Fruit fly (Drosophila melanogaster) whole organism, embryonic: ENCODE measurements around the gene CG7548.

Source experiments
- B-H2 ChIP-seq: fragments of 200-800 bp; sonication (Bioruptor generic); optimal IDR thresholded peaks from 2 replicates; lab custom pipeline; 2018; ENCODE audit warnings: missing biosample characterization, mild to moderate bottlenecking, missing genetic modification characterization
- Blimp-1 ChIP-seq: fragments of 200-800 bp; sonication (Bioruptor generic); optimal IDR thresholded peaks from 3 replicates; lab custom pipeline; 2018; ENCODE audit warnings: missing biosample characterization, missing genetic modification characterization, mild to moderate bottlenecking, moderate library complexity, missing genetic modification reagents
- C15 ChIP-seq: fragments of 200-800 bp; sonication (Bioruptor generic); IDR thresholded peaks from 3 replicates; pipeline ENCODE4 v1.3.6; 2022; ENCODE audit warnings: missing biosample characterization, missing genetic modification characterization
- CG10147 ChIP-seq: fragments of 200-800 bp; sonication (Bioruptor generic); optimal IDR thresholded peaks from 2 replicates; lab custom pipeline; 2019; ENCODE audit warnings: missing biosample characterization, mild to moderate bottlenecking, missing genetic modification characterization, moderate library complexity
- CG10366 ChIP-seq: fragments of 200-800 bp; sonication (Bioruptor generic); IDR thresholded peaks from 2 replicates; pipeline ENCODE4 v1.3.6; 2022; ENCODE audit warnings: missing biosample characterization, missing genetic modification characterization
- CG11093 ChIP-seq: fragments of 200-800 bp; sonication (Bioruptor generic); IDR thresholded peaks from 3 replicates; pipeline ENCODE4 v1.3.6; 2022; ENCODE audit warnings: missing biosample characterization, missing genetic modification characterization
- CG12155 ChIP-seq: fragments of 200-800 bp; sonication (Bioruptor generic); optimal IDR thresholded peaks from 3 replicates; lab custom pipeline; 2016; ENCODE audit warnings: missing biosample characterization, missing genetic modification characterization
- CG12659 ChIP-seq: fragments of 200-800 bp; sonication (Bioruptor generic); optimal IDR thresholded peaks from 3 replicates; lab custom pipeline; 2017; ENCODE audit warnings: mild to moderate bottlenecking, missing biosample characterization, missing genetic modification reagents, missing genetic modification characterization
- CG13296 ChIP-seq: fragments of 200-800 bp; sonication (Bioruptor generic); optimal IDR thresholded peaks from 3 replicates; lab custom pipeline; 2018; ENCODE audit warnings: missing biosample characterization, mild to moderate bottlenecking, missing genetic modification characterization
- CG18619 ChIP-seq: fragments of 200-800 bp; sonication (Bioruptor generic); optimal IDR thresholded peaks from 3 replicates; lab custom pipeline; 2017; ENCODE audit warnings: missing biosample characterization, mild to moderate bottlenecking, missing genetic modification characterization
- CG2678 ChIP-seq: fragments of 200-800 bp; sonication (Bioruptor generic); optimal IDR thresholded peaks from 3 replicates; lab custom pipeline; 2019; ENCODE audit warnings: missing biosample characterization, mild to moderate bottlenecking, missing genetic modification characterization, moderate library complexity
- CG3838 ChIP-seq: fragments of 200-800 bp; sonication (Bioruptor generic); optimal IDR thresholded peaks from 3 replicates; lab custom pipeline; 2016; ENCODE audit warnings: missing biosample characterization, missing genetic modification characterization
- CG4424 ChIP-seq: fragments of 200-800 bp; sonication (Bioruptor generic); optimal IDR thresholded peaks from 3 replicates; lab custom pipeline; 2016; ENCODE audit warnings: missing biosample characterization, missing genetic modification characterization
- CG6654 ChIP-seq: fragments of 200-800 bp; sonication (Bioruptor generic); optimal IDR thresholded peaks from 2 replicates; lab custom pipeline; 2017; ENCODE audit warnings: missing biosample characterization, mild to moderate bottlenecking, missing genetic modification characterization
- CG8290 ChIP-seq, 3 experiments: fragments of 200-800 bp; sonication (Bioruptor generic); optimal IDR thresholded peaks; 2 replicates each; lab custom pipeline; 2016 to 2019; ENCODE audit warnings: missing biosample characterization in 3 of 3, missing genetic modification characterization in 3 of 3, mild to moderate bottlenecking in 2 of 3, moderate library complexity in 1 of 3
- CG8924 ChIP-seq: fragments of 200-800 bp; optimal IDR thresholded peaks from 3 replicates; lab custom pipeline; 2019; ENCODE audit warnings: missing biosample characterization, mild to moderate bottlenecking, missing genetic modification characterization, moderate library complexity
- CkIIα-i1 ChIP-seq: fragments of 200-800 bp; sonication (Bioruptor generic); IDR thresholded peaks from 2 replicates; pipeline ENCODE4 v1.3.6; 2022; ENCODE audit warnings: missing biosample characterization, missing genetic modification characterization
- D19B ChIP-seq: fragments of 200-800 bp; sonication (Bioruptor generic); optimal IDR thresholded peaks from 2 replicates; lab custom pipeline; 2017; ENCODE audit warnings: missing biosample characterization, mild to moderate bottlenecking, missing genetic modification characterization
- Hr78 ChIP-seq, 2 experiments: fragments of 200-800 bp in 1 of 2; fragments of >200 bp in 1 of 2; sonication (Bioruptor generic) in 1 of 2; optimal IDR thresholded peaks; 2 replicates each; lab custom pipeline; 2017 to 2019; ENCODE audit warnings: missing biosample characterization in 2 of 2, missing genetic modification characterization in 2 of 2, mild to moderate bottlenecking in 1 of 2, moderate library complexity in 1 of 2
- Lim3 ChIP-seq: fragments of 200-800 bp; sonication (Bioruptor generic); IDR thresholded peaks from 2 replicates; pipeline ENCODE4 v1.3.6; 2022; ENCODE audit warnings: missing biosample characterization, missing genetic modification characterization
- Mes4 ChIP-seq: fragments of 200-800 bp; sonication (Bioruptor generic); optimal IDR thresholded peaks from 2 replicates; lab custom pipeline; 2016; ENCODE audit warnings: missing biosample characterization, missing genetic modification characterization
- Nf-YB ChIP-seq: fragments of 200-800 bp; sonication (Bioruptor generic); optimal IDR thresholded peaks from 3 replicates; lab custom pipeline; 2019; ENCODE audit warnings: missing biosample characterization, mild to moderate bottlenecking, missing genetic modification characterization, moderate library complexity
- NfI ChIP-seq: fragments of 200-800 bp; sonication (Bioruptor generic); optimal IDR thresholded peaks from 3 replicates; lab custom pipeline; 2018; ENCODE audit warnings: missing biosample characterization, mild to moderate bottlenecking, missing genetic modification characterization, moderate library complexity
- Optix ChIP-seq: fragments of 200-800 bp; sonication (Bioruptor generic); IDR thresholded peaks from 3 replicates; pipeline ENCODE4 v1.3.6; 2022; ENCODE audit warnings: missing biosample characterization, missing genetic modification characterization
- Poxn ChIP-seq: fragments of 200-800 bp; sonication (Bioruptor generic); IDR thresholded peaks from 2 replicates; pipeline ENCODE4 v1.3.6; 2022; ENCODE audit warnings: missing biosample characterization, missing genetic modification characterization
- btn ChIP-seq: fragments of 200-800 bp; sonication (Bioruptor generic); optimal IDR thresholded peaks from 2 replicates; lab custom pipeline; 2016; ENCODE audit warnings: missing biosample characterization, missing genetic modification characterization
- chm ChIP-seq: fragments of 200-800 bp; sonication (Bioruptor generic); IDR thresholded peaks from 2 replicates; pipeline ENCODE4 v1.3.6; 2022; ENCODE audit warnings: missing biosample characterization, missing genetic modification characterization
- crc ChIP-seq: fragments of 200-800 bp; sonication (Bioruptor generic); optimal IDR thresholded peaks from 2 replicates; lab custom pipeline; 2016; ENCODE audit warnings: missing biosample characterization, missing genetic modification characterization
- crol ChIP-seq: fragments of 200-800 bp; sonication (Bioruptor generic); IDR thresholded peaks from 2 replicates; pipeline ENCODE4 v1.3.6; 2022; ENCODE audit warnings: missing biosample characterization, missing genetic modification characterization
- dmrt99B ChIP-seq: fragments of 200-800 bp; sonication (Bioruptor generic); optimal IDR thresholded peaks from 2 replicates; lab custom pipeline; 2018; ENCODE audit warnings: missing biosample characterization, mild to moderate bottlenecking, missing genetic modification characterization, moderate library complexity
- eve ChIP-seq, 2 experiments: fragments of >200 bp; optimal IDR thresholded peaks; 2 replicates each; lab custom pipeline; 2017; ENCODE audit warnings: missing biosample characterization in 2 of 2, missing genetic modification characterization in 2 of 2
- ewg ChIP-seq: fragments of 200-800 bp; sonication (Bioruptor generic); optimal IDR thresholded peaks from 3 replicates; lab custom pipeline; 2017; ENCODE audit warnings: mild to moderate bottlenecking, missing biosample characterization, missing genetic modification reagents, missing genetic modification characterization
- fru ChIP-seq: fragments of >200 bp; optimal IDR thresholded peaks from 2 replicates; lab custom pipeline; 2017
- ham ChIP-seq: fragments of 200-800 bp; sonication (Bioruptor generic); IDR thresholded peaks from 2 replicates; pipeline ENCODE4 v1.3.6; 2022; ENCODE audit warnings: missing biosample characterization, missing genetic modification characterization
- jumu ChIP-seq: fragments of 200-800 bp; sonication (Bioruptor generic); optimal IDR thresholded peaks from 3 replicates; lab custom pipeline; 2016; ENCODE audit warnings: missing biosample characterization, missing genetic modification characterization
- lmd ChIP-seq: fragments of 200-800 bp; sonication (Bioruptor generic); IDR thresholded peaks from 2 replicates; pipeline ENCODE4 v1.3.6; 2022; ENCODE audit warnings: missing biosample characterization, missing genetic modification characterization
- onecut ChIP-seq: fragments of 200-800 bp; sonication (Bioruptor generic); IDR thresholded peaks from 2 replicates; pipeline ENCODE4 v1.3.6; 2022; ENCODE audit warnings: missing biosample characterization, missing genetic modification characterization
- pan ChIP-seq, 4 experiments: fragments of >200 bp in 3 of 4; fragments of 200-800 bp in 1 of 4; sonication (Bioruptor generic) in 1 of 4; optimal IDR thresholded peaks in 3 of 4; IDR thresholded peaks in 1 of 4; 2 replicates each; pipeline versions ENCODE4 v1.3.6 to Lab custom; 2017 to 2022; ENCODE audit warnings: missing biosample characterization in 2 of 4, missing genetic modification characterization in 2 of 4, mixed read lengths in 1 of 4
- sd ChIP-seq: fragments of 200-800 bp; sonication (Bioruptor generic); optimal IDR thresholded peaks from 3 replicates; lab custom pipeline; 2018; ENCODE audit warnings: missing biosample characterization, mild to moderate bottlenecking, missing genetic modification characterization, moderate library complexity
- sens ChIP-seq: fragments of 200-800 bp; sonication (Bioruptor generic); peaks from one replicate; lab custom pipeline; 2016; ENCODE audit warnings: missing biosample characterization, missing genetic modification characterization
- so ChIP-seq: fragments of 200-800 bp; sonication (Bioruptor generic); IDR thresholded peaks from 3 replicates; pipeline ENCODE4 v1.3.6; 2022; ENCODE audit warnings: missing biosample characterization, missing genetic modification characterization
- sob ChIP-seq: fragments of 200-800 bp; sonication (Bioruptor generic); IDR thresholded peaks from 2 replicates; pipeline ENCODE4 v1.3.6; 2022; ENCODE audit warnings: missing biosample characterization, missing genetic modification characterization
- sug ChIP-seq: fragments of 200-800 bp; optimal IDR thresholded peaks from 2 replicates; lab custom pipeline; 2019; ENCODE audit warnings: missing biosample characterization, mild to moderate bottlenecking, missing genetic modification characterization, moderate library complexity
- toy ChIP-seq: fragments of 200-800 bp; sonication (Bioruptor generic); IDR thresholded peaks from 2 replicates; pipeline ENCODE4 v1.3.6; 2022; ENCODE audit warnings: missing biosample characterization, missing genetic modification characterization
- wdn ChIP-seq: fragments of 200-800 bp; sonication (Bioruptor generic); IDR thresholded peaks from 2 replicates; pipeline ENCODE4 v1.3.6; 2022; ENCODE audit warnings: missing biosample characterization, missing genetic modification characterization

The CG7548 gene

DNA sequence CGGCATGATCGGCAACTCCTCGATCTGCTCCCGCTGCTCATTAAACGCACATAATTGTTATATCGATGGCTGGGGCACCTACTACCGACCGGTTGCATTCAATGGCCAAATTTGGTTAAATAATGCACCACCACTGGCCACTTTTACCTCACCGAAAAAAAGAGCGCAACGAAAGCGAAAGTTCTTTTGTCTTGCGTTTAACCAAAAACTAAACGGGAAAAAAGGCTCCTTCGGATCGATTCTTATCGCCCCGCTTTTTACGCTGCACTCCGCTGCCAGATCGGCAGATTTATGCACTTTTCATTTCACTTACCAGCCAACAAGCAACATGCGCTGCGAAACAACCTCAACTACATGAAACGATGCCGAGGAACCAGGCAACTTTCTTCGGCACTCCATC, 39.5 kb upstream of the CG7548 start:
- TF ChIP-seq dmrt99B (tag; lab: Kevin White, UChicago) (no peak), toy (no peak), eve (GFP tag; optimal IDR thresholded peaks at IDR 0.05; lab: Kevin White, UChicago) (no peak), CG2678 (tag; lab: Kevin White, UChicago) (no peak), C15 (no peak), NfI (GFP tag; lab: Kevin White, UChicago) (no peak), ewg (GFP tag; lab: Kevin White, UChicago) (no peak), fru (lab: Kevin White, UChicago) (no peak), wdn (GFP tag; lab: Robert Waterston, UW) (no peak), Lim3 (GFP tag; lab: Robert Waterston, UW) (no peak), Poxn (GFP tag; lab: Robert Waterston, UW) (no peak), B-H2 (GFP tag; lab: Kevin White, UChicago) (no peak)

DNA sequence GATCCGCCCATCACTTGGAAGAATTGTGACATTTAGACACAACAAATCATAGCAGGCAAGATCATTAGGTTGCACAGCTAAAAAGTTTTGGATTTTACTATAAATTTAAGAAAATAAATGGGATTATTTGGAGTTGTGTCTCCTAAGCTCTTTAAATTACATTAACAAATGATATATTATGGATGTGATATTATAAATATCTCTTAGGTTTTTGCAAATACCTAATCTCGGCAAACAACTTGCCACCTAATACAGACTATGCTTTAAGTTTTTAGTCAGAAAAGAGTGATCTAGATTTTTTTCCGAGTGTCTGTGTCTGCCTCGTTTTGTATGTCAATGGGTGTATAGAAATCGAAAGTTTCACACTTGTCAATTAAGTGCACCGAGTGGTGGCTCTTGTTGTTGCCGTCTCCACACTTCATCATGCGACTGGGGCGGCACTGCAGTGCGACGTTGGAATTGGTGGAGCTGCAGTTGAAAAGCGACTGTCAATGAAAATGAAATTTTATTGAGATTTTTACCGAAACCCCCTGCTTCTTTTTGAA, 38.7 kb upstream of the CG7548 start:
- TF ChIP-seq sens (GFP tag; lab: Kevin White, UChicago) = peak; percentile 17
- TF ChIP-seq CG13296 (GFP tag; lab: Kevin White, UChicago) = no peak
- peak; percentile 70 for TF ChIP-seq Blimp-1 (GFP tag; lab: Kevin White, UChicago)
- no peak for TF ChIP-seq Optix
- no peak for TF ChIP-seq D19B

DNA sequence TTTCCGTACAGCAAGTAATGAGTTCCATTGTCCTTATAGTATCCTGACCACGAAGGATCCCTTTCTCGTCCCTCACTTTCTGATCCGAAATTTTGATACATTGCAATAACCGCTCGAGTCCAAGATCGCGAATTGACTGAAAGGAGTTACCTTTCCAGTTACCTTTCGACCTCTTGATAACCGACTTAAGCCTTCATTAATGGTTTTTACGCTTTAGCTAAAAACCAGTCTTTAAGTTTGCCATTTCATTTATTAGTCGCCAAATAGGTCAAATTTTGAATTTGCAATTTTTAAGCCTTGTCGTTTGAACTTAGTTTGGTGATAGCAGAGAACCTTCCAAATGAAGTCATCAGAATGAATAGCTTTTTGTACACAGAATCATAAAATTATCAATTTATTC, 36.3 kb upstream of the CG7548 start, which contains the start of gene CG32376:
CG32376 (minus strand) TSS at position 101 of the 400 bp plus-strand sequence.
- no peak for TF ChIP-seq btn
- TF ChIP-seq CG8924 (tag; lab: Kevin White, UChicago) = no peak
- TF ChIP-seq crol (GFP tag; lab: Robert Waterston, UW) = no peak
- TF ChIP-seq CG8290 (GFP tag; optimal IDR thresholded peaks at IDR 0.05; lab: Kevin White, UChicago) = no peak
- no peak for TF ChIP-seq CG8290 (tag; optimal IDR thresholded peaks at IDR 0.05; lab: Kevin White, UChicago)
- TF ChIP-seq CG3838 (GFP tag; lab: Kevin White, UChicago) = no peak
- no peak for TF ChIP-seq CG6654

DNA sequence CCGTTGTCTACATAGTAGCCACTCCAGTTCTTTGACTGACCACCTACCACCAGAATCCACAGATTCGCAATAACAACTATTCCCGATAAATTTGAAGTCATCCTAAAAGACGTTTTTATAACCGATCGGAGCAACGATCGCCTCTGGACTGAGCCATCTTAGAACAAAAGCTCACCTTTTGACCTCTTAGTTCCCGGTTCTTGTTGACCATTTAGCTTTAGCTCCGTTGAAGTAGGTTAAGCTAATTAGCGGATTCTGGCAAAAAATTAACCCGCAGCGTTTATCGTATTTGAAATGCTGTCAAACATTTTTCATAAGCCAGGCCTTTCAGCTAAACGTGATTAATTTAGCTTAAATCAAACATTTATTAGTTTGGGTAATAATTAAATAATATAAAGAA, 35.1 kb upstream of the CG7548 start, which contains the start of gene CG32374:
CG32374 (minus strand) TSS at position 101 of the 400 bp plus-strand sequence.
- TF ChIP-seq Nf-YB (GFP tag; lab: Kevin White, UChicago) (no peak), sd (tag; lab: Kevin White, UChicago) (no peak), ham (GFP tag; lab: Robert Waterston, UW) (no peak), crc (GFP tag; lab: Kevin White, UChicago) (no peak), CG4424 (GFP tag; lab: Kevin White, UChicago) (no peak)

DNA sequence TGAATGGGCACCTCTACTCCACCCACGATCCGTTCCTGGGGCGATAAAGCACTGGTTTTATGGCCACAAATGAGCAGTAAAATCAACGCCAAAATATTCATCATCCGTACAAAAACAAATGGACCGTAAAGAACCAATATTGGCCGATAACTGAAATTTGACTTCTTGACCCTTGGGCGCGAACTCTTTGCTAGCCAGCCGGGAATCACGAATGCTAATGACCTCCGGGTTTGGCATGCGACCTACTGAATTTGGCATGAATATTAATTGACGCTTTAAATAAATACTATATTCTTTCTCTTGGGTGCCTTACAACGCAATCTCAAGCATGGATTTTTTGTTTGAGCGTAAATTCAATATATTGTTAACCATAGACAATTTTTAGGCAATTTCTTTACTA, 33.7 kb upstream of the CG7548 start, which contains the start of gene CG16998:
CG16998 (minus strand) TSS at position 101 of the 400 bp plus-strand sequence.
- TF ChIP-seq CG12659 = no peak
- no peak for TF ChIP-seq CkIIα-i1
- no peak for TF ChIP-seq chm (GFP tag; lab: Robert Waterston, UW)
- TF ChIP-seq lmd (GFP tag; lab: Robert Waterston, UW) = no peak
- no peak for TF ChIP-seq CG11093 (GFP tag; lab: Robert Waterston, UW)
- no peak for TF ChIP-seq Hr78 (GFP tag; optimal IDR thresholded peaks at IDR 0.05; lab: Kevin White, UChicago)
- no peak for TF ChIP-seq jumu
- TF ChIP-seq sob (GFP tag; lab: Robert Waterston, UW) = no peak
- TF ChIP-seq CG10147 (GFP tag; lab: Kevin White, UChicago) = no peak
- TF ChIP-seq Mes4 (GFP tag; lab: Kevin White, UChicago) = no peak
- TF ChIP-seq pan (optimal IDR thresholded peaks at IDR 0.05; lab: Kevin White, UChicago) = no peak
- TF ChIP-seq pan (GFP tag; optimal IDR thresholded peaks at IDR 0.05 in 1 of 2, IDR thresholded peaks at IDR 0.05 in 1 of 2) = no peak
- no peak for TF ChIP-seq CG10366 (GFP tag; lab: Robert Waterston, UW)
- no peak for TF ChIP-seq onecut (GFP tag; lab: Robert Waterston, UW)
- TF ChIP-seq Poxn (GFP tag; lab: Robert Waterston, UW) = no peak
- TF ChIP-seq CG12155 (GFP tag; lab: Kevin White, UChicago) = no peak
- TF ChIP-seq CG18619 (GFP tag; lab: Kevin White, UChicago) = no peak
- TF ChIP-seq so (GFP tag; lab: Robert Waterston, UW) = no peak
- TF ChIP-seq sug (tag; lab: Kevin White, UChicago) = no peak
